Worm (Caenorhabditis elegans) whole organism, L2 larva: Measurements from ENCODE around the gene rpn-9.

ENCODE experiments used
- nhr-129 ChIP-seq: fragments of 150-350 bp; optimal IDR thresholded peaks from 2 replicates; lab custom pipeline; 2014; ENCODE audit warnings: missing biosample characterization, missing genetic modification characterization
- unc-62 ChIP-seq: fragments of 150-350 bp; optimal IDR thresholded peaks from 2 replicates; lab custom pipeline; 2014; ENCODE audit warnings: missing biosample characterization, missing genetic modification reagents, missing genetic modification characterization

ce11 chrII:11288148-11288547 lies 49.4 kb upstream of the rpn-9 start:
- TF ChIP-seq unc-62 (GFP tag; lab: Kevin White, UChicago): no peak
- TF ChIP-seq nhr-129: no peak
